Worm (Caenorhabditis elegans) whole organism, L3 larva: Measurements from ENCODE around the gene lpd-7.

Source experiments
- R02D3.7 ChIP-seq: fragments of 150-350 bp; optimal IDR thresholded peaks from 2 replicates; lab custom pipeline; 2014; ENCODE audit warnings: missing biosample characterization, missing genetic modification characterization
- ZK546.5 ChIP-seq: sonication (generic microtip); optimal IDR thresholded peaks from 2 replicates; lab custom pipeline; 2017; ENCODE audit warnings: missing biosample characterization, missing genetic modification characterization
- aly-2 ChIP-seq: fragments of 150-350 bp; optimal IDR thresholded peaks from 2 replicates; lab custom pipeline; 2014; ENCODE audit warnings: missing biosample characterization, missing genetic modification characterization
- ama-1 ChIP-seq: fragments of 150-350 bp; optimal IDR thresholded peaks from 2 replicates; lab custom pipeline; 2018
- ceh-28 ChIP-seq: fragments of 150-350 bp; optimal IDR thresholded peaks from 2 replicates; lab custom pipeline; 2014; ENCODE audit warnings: missing biosample characterization, missing genetic modification reagents, missing genetic modification characterization
- ceh-82 ChIP-seq: fragments of 150-350 bp; optimal IDR thresholded peaks from 2 replicates; lab custom pipeline; 2014; ENCODE audit warnings: missing biosample characterization, missing genetic modification characterization
- ceh-9 ChIP-seq: sonication (generic microtip); optimal IDR thresholded peaks from 2 replicates; lab custom pipeline; 2018; ENCODE audit warnings: missing biosample characterization, missing genetic modification characterization
- daf-12 ChIP-seq: fragments of 150-350 bp; optimal IDR thresholded peaks from 2 replicates; lab custom pipeline; 2014; ENCODE audit warnings: missing biosample characterization, missing genetic modification reagents, missing genetic modification characterization
- egl-27 ChIP-seq: sonication (generic microtip); optimal IDR thresholded peaks from 4 replicates; lab custom pipeline; 2017; ENCODE audit warnings: missing biosample characterization, missing genetic modification reagents, missing genetic modification characterization
- egl-5 ChIP-seq: fragments of 150-350 bp; optimal IDR thresholded peaks from 2 replicates; lab custom pipeline; 2017; ENCODE audit warnings: missing biosample characterization, missing genetic modification reagents, missing genetic modification characterization, inconsistent platforms
- elt-1 ChIP-seq: fragments of 150-350 bp; optimal IDR thresholded peaks from 2 replicates; lab custom pipeline; 2014; ENCODE audit warnings: missing biosample characterization, missing genetic modification characterization
- elt-2 ChIP-seq: sonication (generic microtip); optimal IDR thresholded peaks from 2 replicates; lab custom pipeline; 2016; ENCODE audit warnings: missing genetic modification reagents, mild to moderate bottlenecking, missing genetic modification characterization, missing compliant biosample characterization
- elt-3 ChIP-seq, 3 experiments: fragments of 150-350 bp in 1 of 3; sonication (generic microtip) in 2 of 3; optimal IDR thresholded peaks; 2 replicates in 2 of 3; 4 replicates in 1 of 3; lab custom pipeline; 2014 to 2017; ENCODE audit warnings: missing biosample characterization in 3 of 3, missing genetic modification characterization in 3 of 3
- eor-1 ChIP-seq, 2 experiments: fragments of 150-350 bp; optimal IDR thresholded peaks; 2 replicates each; lab custom pipeline; 2014 to 2018; ENCODE audit warnings: missing biosample characterization in 2 of 2, missing genetic modification characterization in 2 of 2
- fkh-2 ChIP-seq: fragments of 150-350 bp; optimal IDR thresholded peaks from 2 replicates; lab custom pipeline; 2014; ENCODE audit warnings: missing biosample characterization, missing genetic modification reagents, missing genetic modification characterization
- hmg-11 ChIP-seq: sonication (generic microtip); optimal IDR thresholded peaks from 2 replicates; lab custom pipeline; 2016; ENCODE audit warnings: missing genetic modification characterization, missing compliant biosample characterization
- jun-1 ChIP-seq: fragments of 150-350 bp; optimal IDR thresholded peaks from 2 replicates; lab custom pipeline; 2014; ENCODE audit warnings: missing biosample characterization, missing genetic modification reagents, missing genetic modification characterization
- lin-15B ChIP-seq: fragments of 150-350 bp; optimal IDR thresholded peaks from 2 replicates; lab custom pipeline; 2014; ENCODE audit warnings: missing biosample characterization, missing genetic modification characterization
- lin-39 ChIP-seq: fragments of 150-350 bp; optimal IDR thresholded peaks from 2 replicates; lab custom pipeline; 2018; ENCODE audit warnings: missing biosample characterization, missing genetic modification reagents, missing genetic modification characterization
- lsy-12 ChIP-seq: sonication (generic microtip); optimal IDR thresholded peaks from 2 replicates; lab custom pipeline; 2016; ENCODE audit warnings: mild to moderate bottlenecking, missing genetic modification characterization, missing compliant biosample characterization
- mdl-1 ChIP-seq: fragments of 150-350 bp; optimal IDR thresholded peaks from 2 replicates; lab custom pipeline; 2014; ENCODE audit warnings: missing biosample characterization, missing genetic modification characterization
- mml-1 ChIP-seq: fragments of 150-350 bp; sonication (generic microtip); optimal IDR thresholded peaks from 3 replicates; lab custom pipeline; 2014; ENCODE audit warnings: missing biosample characterization, missing genetic modification characterization
- nfya-1 ChIP-seq: sonication (generic microtip); optimal IDR thresholded peaks from 2 replicates; lab custom pipeline; 2017; ENCODE audit warnings: missing genetic modification characterization, mild to moderate bottlenecking, missing compliant biosample characterization, antibody characterized with exemption, moderate library complexity; ENCODE audit not compliant: insufficient read depth
- nhr-11 ChIP-seq: fragments of 150-350 bp; optimal IDR thresholded peaks from 2 replicates; lab custom pipeline; 2014; ENCODE audit warnings: missing biosample characterization, missing genetic modification characterization
- nhr-12 ChIP-seq: fragments of 150-350 bp; optimal IDR thresholded peaks from 2 replicates; lab custom pipeline; 2014; ENCODE audit warnings: missing biosample characterization, missing genetic modification characterization
- nhr-23 ChIP-seq: fragments of 150-350 bp; optimal IDR thresholded peaks from 2 replicates; lab custom pipeline; 2014; ENCODE audit warnings: missing biosample characterization, missing genetic modification reagents, missing genetic modification characterization
- nhr-237 ChIP-seq: fragments of 150-350 bp; optimal IDR thresholded peaks from 2 replicates; lab custom pipeline; 2014; ENCODE audit warnings: missing biosample characterization, missing genetic modification characterization
- nhr-25 ChIP-seq: sonication (generic microtip); optimal IDR thresholded peaks from 2 replicates; lab custom pipeline; 2017; ENCODE audit warnings: missing biosample characterization, missing genetic modification characterization
- nhr-28 ChIP-seq: fragments of 150-350 bp; optimal IDR thresholded peaks from 2 replicates; lab custom pipeline; 2014; ENCODE audit warnings: missing biosample characterization, missing genetic modification characterization
- nhr-43 ChIP-seq: sonication (generic microtip); optimal IDR thresholded peaks from 2 replicates; lab custom pipeline; 2016; ENCODE audit warnings: mild to moderate bottlenecking, missing genetic modification characterization, missing compliant biosample characterization; ENCODE audit not compliant: poor library complexity, severe bottlenecking
- nhr-67 ChIP-seq: fragments of 150-350 bp; optimal IDR thresholded peaks from 2 replicates; lab custom pipeline; 2014; ENCODE audit warnings: missing biosample characterization, missing genetic modification characterization
- nhr-76 ChIP-seq: fragments of 150-350 bp; sonication (generic microtip); optimal IDR thresholded peaks from 5 replicates; lab custom pipeline; 2014; ENCODE audit warnings: missing biosample characterization, missing genetic modification characterization
- nhr-77 ChIP-seq: fragments of 150-350 bp; optimal IDR thresholded peaks from 2 replicates; lab custom pipeline; 2014; ENCODE audit warnings: missing biosample characterization, missing genetic modification characterization
- pha-4 ChIP-seq: fragments of 150-350 bp; optimal IDR thresholded peaks from 2 replicates; lab custom pipeline; 2014; ENCODE audit warnings: missing biosample characterization, missing genetic modification reagents, missing genetic modification characterization
- sea-2 ChIP-seq: fragments of 150-350 bp; sonication (generic microtip); optimal IDR thresholded peaks from 4 replicates; lab custom pipeline; 2014; ENCODE audit warnings: missing biosample characterization, missing genetic modification reagents, missing genetic modification characterization
- skn-1 ChIP-seq: fragments of 150-350 bp; optimal IDR thresholded peaks from 2 replicates; lab custom pipeline; 2014; ENCODE audit warnings: missing biosample characterization, missing genetic modification characterization
- snpc-4 ChIP-seq: fragments of 150-350 bp; optimal IDR thresholded peaks from 2 replicates; lab custom pipeline; 2014; ENCODE audit warnings: missing biosample characterization, missing genetic modification characterization
- tbx-2 ChIP-seq: sonication (generic microtip); optimal IDR thresholded peaks from 2 replicates; lab custom pipeline; 2016; ENCODE audit warnings: mild to moderate bottlenecking, missing genetic modification characterization, missing compliant biosample characterization
- unc-39 ChIP-seq: sonication (generic microtip); optimal IDR thresholded peaks from 4 replicates; lab custom pipeline; 2017; ENCODE audit warnings: missing biosample characterization, missing genetic modification characterization
- unc-62 ChIP-seq: fragments of 150-350 bp; sonication (generic microtip); optimal IDR thresholded peaks from 4 replicates; lab custom pipeline; 2014; ENCODE audit warnings: missing biosample characterization, missing genetic modification reagents, missing genetic modification characterization
- zag-1 ChIP-seq: fragments of 150-350 bp; optimal IDR thresholded peaks from 2 replicates; lab custom pipeline; 2014; ENCODE audit warnings: missing biosample characterization, missing genetic modification characterization
- ztf-11 ChIP-seq: fragments of 150-350 bp; optimal IDR thresholded peaks from 2 replicates; lab custom pipeline; 2014; ENCODE audit warnings: missing biosample characterization, missing genetic modification characterization
- ztf-4 ChIP-seq: fragments of 150-350 bp; optimal IDR thresholded peaks from 2 replicates; lab custom pipeline; 2014; ENCODE audit warnings: missing biosample characterization, missing genetic modification characterization

lpd-7 gene

ce11 chrIII:7530830-7531229 lies 42.3 kb upstream of the lpd-7 start:
- TF ChIP-seq elt-2 (no peak), pha-4 (no peak), nhr-23 (tag; lab: Kevin White, UChicago) (no peak), nhr-67 (tag; lab: Kevin White, UChicago) (no peak), ama-1 (lab: Kevin White, UChicago) (no peak), aly-2 (tag; lab: Kevin White, UChicago) (no peak), snpc-4 (tag; lab: Kevin White, UChicago) (no peak), mdl-1 (tag; lab: Kevin White, UChicago) (no peak), ceh-9 (tag; lab: Kevin White, UChicago) (no peak), sea-2 (GFP tag; lab: Kevin White, UChicago) (no peak), ztf-11 (tag; lab: Kevin White, UChicago) (no peak), skn-1 (tag; lab: Kevin White, UChicago) (no peak), egl-5 (tag; lab: Kevin White, UChicago) (no peak), jun-1 (no peak), unc-39 (no peak), nhr-77 (tag; lab: Kevin White, UChicago) (no peak)

ce11 chrIII:7531385-7531784 lies 41.8 kb upstream of the lpd-7 start:
- TF ChIP-seq elt-2 = no peak
- no peak for TF ChIP-seq nhr-237 (tag; lab: Kevin White, UChicago)
- no peak for TF ChIP-seq hmg-11 (tag; lab: Kevin White, UChicago)
- no peak for TF ChIP-seq R02D3.7 (tag; lab: Kevin White, UChicago)
- no peak for TF ChIP-seq ama-1 (lab: Kevin White, UChicago)
- TF ChIP-seq ceh-82 (tag; lab: Kevin White, UChicago) = no peak
- TF ChIP-seq ztf-4 = no peak
- no peak for TF ChIP-seq nhr-77 (tag; lab: Kevin White, UChicago)
- TF ChIP-seq nhr-11 (tag; lab: Kevin White, UChicago) = no peak
- TF ChIP-seq eor-1 (tag; optimal IDR thresholded peaks at IDR 0.05; lab: Kevin White, UChicago) = no peak
- no peak for TF ChIP-seq elt-3 (tag; optimal IDR thresholded peaks at IDR 0.05; lab: Kevin White, UChicago)
- no peak for TF ChIP-seq tbx-2
- no peak for TF ChIP-seq nhr-28 (tag; lab: Kevin White, UChicago)
- TF ChIP-seq sea-2 (GFP tag; lab: Kevin White, UChicago) = no peak
- no peak for TF ChIP-seq nhr-67 (tag; lab: Kevin White, UChicago)
- no peak for TF ChIP-seq egl-5 (tag; lab: Kevin White, UChicago)
- TF ChIP-seq unc-39 = no peak
- no peak for TF ChIP-seq pha-4
- TF ChIP-seq lin-39 (tag; lab: Kevin White, UChicago) = no peak
- TF ChIP-seq lin-15B (tag; lab: Kevin White, UChicago) = no peak

- TF ChIP-seq ceh-28 (tag; lab: Kevin White, UChicago) (peak; percentile 17), mdl-1 (tag; lab: Kevin White, UChicago) (no peak)
These were observed 40.1 kb upstream of the lpd-7 start for ce11 chrIII:7533012-7533411.

- no peak for TF ChIP-seq zag-1 (tag; lab: Kevin White, UChicago)
- TF ChIP-seq ama-1 (lab: Kevin White, UChicago) = no peak
- no peak for TF ChIP-seq aly-2 (tag; lab: Kevin White, UChicago)
- peak; percentile 80 for TF ChIP-seq unc-62 (GFP tag; lab: Kevin White, UChicago)
- TF ChIP-seq nhr-28 (tag; lab: Kevin White, UChicago) = no peak
- no peak for TF ChIP-seq unc-39
- no peak for TF ChIP-seq skn-1 (tag; lab: Kevin White, UChicago)
- no peak for TF ChIP-seq tbx-2
- no peak for TF ChIP-seq nhr-23 (tag; lab: Kevin White, UChicago)
- no peak for TF ChIP-seq egl-5 (tag; lab: Kevin White, UChicago)
- TF ChIP-seq nhr-12 (tag; lab: Kevin White, UChicago) = no peak
- TF ChIP-seq egl-27 (tag; lab: Kevin White, UChicago) = no peak
- TF ChIP-seq elt-3 (tag; optimal IDR thresholded peaks at IDR 0.05; lab: Kevin White, UChicago) = no peak
- no peak for TF ChIP-seq ztf-4
- TF ChIP-seq daf-12 = no peak
- TF ChIP-seq ZK546.5 = no peak
- no peak for TF ChIP-seq nhr-43 (tag; lab: Kevin White, UChicago)
- no peak for TF ChIP-seq mml-1 (tag; lab: Kevin White, UChicago)
- TF ChIP-seq ceh-9 (tag; lab: Kevin White, UChicago) = no peak
- TF ChIP-seq ceh-82 (tag; lab: Kevin White, UChicago) = no peak
- no peak for TF ChIP-seq nhr-77 (tag; lab: Kevin White, UChicago)
- no peak for TF ChIP-seq mdl-1 (tag; lab: Kevin White, UChicago)
- TF ChIP-seq nhr-67 (tag; lab: Kevin White, UChicago) = no peak
- TF ChIP-seq lin-39 (tag; lab: Kevin White, UChicago) = no peak
- TF ChIP-seq ceh-28 (tag; lab: Kevin White, UChicago) = peak; percentile 34
- no peak for TF ChIP-seq hmg-11 (tag; lab: Kevin White, UChicago)
- peak; percentile 1 for TF ChIP-seq lsy-12 (tag; lab: Kevin White, UChicago)
- no peak for TF ChIP-seq R02D3.7 (tag; lab: Kevin White, UChicago)
- peak; percentile 47 for TF ChIP-seq nhr-25 (tag; lab: Kevin White, UChicago)
- TF ChIP-seq elt-2 = no peak
- TF ChIP-seq nhr-76 (tag; lab: Kevin White, UChicago) = no peak
- TF ChIP-seq elt-1 (tag; lab: Kevin White, UChicago) = peak; percentile 51
- TF ChIP-seq fkh-2 (tag; lab: Kevin White, UChicago) = no peak
- TF ChIP-seq nhr-237 (tag; lab: Kevin White, UChicago) = no peak
- peak; percentile 99 for TF ChIP-seq nfya-1 (tag; lab: Kevin White, UChicago)
- no peak for TF ChIP-seq snpc-4 (tag; lab: Kevin White, UChicago)
These were observed 38.5 kb upstream of the lpd-7 start for ce11 chrIII:7534648-7535047.
